Worm (Caenorhabditis elegans) whole organism, early embryonic: ENCODE results near the gene ajm-1.

Source experiments
- ama-1 ChIP-seq: fragments of 150-350 bp; optimal IDR thresholded peaks from 2 replicates; lab custom pipeline; 2014
- ceh-13 ChIP-seq: fragments of 200-800 bp; sonication (Bioruptor generic); optimal IDR thresholded peaks from 2 replicates; lab custom pipeline; 2018; ENCODE audit warnings: mild to moderate bottlenecking, missing genetic modification characterization, missing compliant biosample characterization
- ceh-36 ChIP-seq: sonication (generic microtip); optimal IDR thresholded peaks from 2 replicates; lab custom pipeline; 2016; ENCODE audit warnings: missing genetic modification characterization, inconsistent platforms, missing compliant biosample characterization
- tbx-11 ChIP-seq: fragments of 200-800 bp; sonication (Bioruptor generic); IDR thresholded peaks from 2 replicates; pipeline ENCODE4 v1.3.6; 2022; ENCODE audit warnings: missing genetic modification characterization, missing compliant biosample characterization
- tbx-37 ChIP-seq: fragments of 200-800 bp; sonication (Bioruptor generic); conservative IDR thresholded peaks from 2 replicates; pipeline ENCODE4 v1.3.6; 2022; ENCODE audit warnings: missing genetic modification reagents, missing genetic modification characterization, missing compliant biosample characterization
- tra-4 ChIP-seq: sonication (generic microtip); optimal IDR thresholded peaks from 2 replicates; lab custom pipeline; 2017; ENCODE audit warnings: missing genetic modification characterization, missing compliant biosample characterization

DNA sequence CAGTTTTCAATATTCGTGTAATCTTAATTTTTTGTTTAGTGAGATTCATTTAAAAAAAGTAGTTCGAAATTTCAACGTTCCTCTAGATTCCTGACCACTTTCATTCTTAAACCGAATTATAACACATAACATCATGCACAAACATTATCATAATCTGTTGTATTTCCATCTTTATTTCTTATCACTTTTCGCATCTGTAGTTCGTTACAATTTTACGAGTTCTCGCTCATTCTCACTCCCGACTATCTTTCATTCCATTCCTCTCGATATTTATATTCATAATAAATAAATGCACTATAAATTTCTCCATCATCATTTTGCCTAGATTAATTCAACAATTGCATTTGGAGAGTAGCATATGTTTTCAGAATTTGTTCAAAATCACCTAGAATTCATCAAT, 1.5 kb upstream of the ajm-1 start:
- TF ChIP-seq tbx-37 (GFP tag; lab: Robert Waterston, UW), result no peak
- no peak for TF ChIP-seq tbx-11 (GFP tag; lab: Robert Waterston, UW)
- no peak for TF ChIP-seq ceh-13 (GFP tag; lab: Kevin White, UChicago)
- no peak for TF ChIP-seq ama-1 (lab: Kevin White, UChicago)
- no peak for TF ChIP-seq tra-4 (tag; lab: Kevin White, UChicago)
- no peak for TF ChIP-seq ceh-36 (tag; lab: Kevin White, UChicago)
